Fruit fly (Drosophila melanogaster) whole organism, prepupa: ENCODE data around the gene CG16820.

ENCODE experiments used
- CG31627 ChIP-seq: fragments of 200-800 bp; sonication (Bioruptor generic); optimal IDR thresholded peaks from 3 replicates; lab custom pipeline; 2016; ENCODE audit warnings: missing biosample characterization, missing genetic modification characterization
- CG3919 ChIP-seq: fragments of 200-800 bp; sonication (Bioruptor generic); optimal IDR thresholded peaks from 3 replicates; lab custom pipeline; 2016; ENCODE audit warnings: missing biosample characterization, missing genetic modification characterization
- CG4318 ChIP-seq: fragments of 200-800 bp; sonication (Bioruptor generic); optimal IDR thresholded peaks from 3 replicates; lab custom pipeline; 2017; ENCODE audit warnings: missing biosample characterization, mild to moderate bottlenecking, missing genetic modification characterization
- Ets21C ChIP-seq: fragments of 200-800 bp; sonication (Bioruptor generic); optimal IDR thresholded peaks from 3 replicates; lab custom pipeline; 2016; ENCODE audit warnings: missing biosample characterization, missing genetic modification characterization
- Gug ChIP-seq: fragments of 200-800 bp; sonication (Bioruptor generic); IDR thresholded peaks from 2 replicates; pipeline ENCODE4 v1.3.6; 2022; ENCODE audit warnings: missing biosample characterization, missing genetic modification characterization
- OdsH ChIP-seq: fragments of 200-800 bp; sonication (Bioruptor generic); optimal IDR thresholded peaks from 3 replicates; lab custom pipeline; 2016; ENCODE audit warnings: missing biosample characterization, missing genetic modification characterization
- Sox102F ChIP-seq: fragments of 200-800 bp; sonication (Bioruptor generic); optimal IDR thresholded peaks from 2 replicates; lab custom pipeline; 2016; ENCODE audit warnings: missing biosample characterization, mild to moderate bottlenecking, missing genetic modification characterization
- eg ChIP-seq: fragments of 200-800 bp; sonication (Bioruptor generic); IDR thresholded peaks from 3 replicates; pipeline ENCODE4 v1.3.6; 2022; ENCODE audit warnings: missing biosample characterization, missing genetic modification characterization
- esn ChIP-seq: fragments of 200-800 bp; sonication (Bioruptor generic); optimal IDR thresholded peaks from 2 replicates; lab custom pipeline; 2016; ENCODE audit warnings: missing biosample characterization, mild to moderate bottlenecking, missing genetic modification characterization, moderate library complexity
- net ChIP-seq: fragments of 200-800 bp; sonication (Bioruptor generic); optimal IDR thresholded peaks from 3 replicates; lab custom pipeline; 2016; ENCODE audit warnings: missing biosample characterization, missing genetic modification characterization
- spab ChIP-seq: fragments of 200-800 bp; sonication (Bioruptor generic); optimal IDR thresholded peaks from 2 replicates; lab custom pipeline; 2017; ENCODE audit warnings: missing biosample characterization, mild to moderate bottlenecking, missing genetic modification characterization, missing genetic modification reagents
- ss ChIP-seq, 2 experiments: fragments of 200-800 bp; sonication (Bioruptor generic); optimal IDR thresholded peaks; 2 replicates in 1 of 2; 3 replicates in 1 of 2; lab custom pipeline; 2017 to 2018; ENCODE audit warnings: mild to moderate bottlenecking in 2 of 2, missing biosample characterization in 2 of 2, missing genetic modification characterization in 2 of 2, moderate library complexity in 1 of 2
- vri ChIP-seq: fragments of 200-800 bp; sonication (Bioruptor generic); optimal IDR thresholded peaks from 3 replicates; lab custom pipeline; 2016; ENCODE audit warnings: missing biosample characterization, mild to moderate bottlenecking, missing genetic modification characterization

DNA sequence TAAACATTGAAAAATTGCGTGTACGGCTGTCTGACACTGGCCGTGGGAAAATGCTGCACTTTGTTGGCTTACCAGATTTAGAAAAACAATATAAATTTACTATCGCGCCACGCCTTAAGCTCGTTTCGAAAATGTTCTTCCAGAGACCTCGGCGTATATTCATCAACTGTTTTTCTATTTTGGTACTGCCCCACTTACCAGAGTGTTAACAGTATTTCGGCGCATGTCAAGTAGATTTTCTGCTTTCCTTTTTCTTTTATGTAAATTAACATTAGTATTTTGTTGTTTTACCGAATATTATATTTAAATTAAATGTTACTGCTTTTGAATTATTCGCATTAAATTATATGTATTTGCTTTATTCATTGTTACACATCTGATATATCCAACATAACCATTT is 31.0 kb upstream of the CG16820 start, which contains the start of gene kek4:
- no peak for TF ChIP-seq OdsH (GFP tag; lab: Kevin White, UChicago)
- no peak for TF ChIP-seq Ets21C (GFP tag; lab: Kevin White, UChicago)
- TF ChIP-seq net (GFP tag; lab: Kevin White, UChicago) = no peak
- TF ChIP-seq spab = no peak
- TF ChIP-seq CG31627 (GFP tag; lab: Kevin White, UChicago) = no peak
- TF ChIP-seq CG3919 = no peak
- TF ChIP-seq eg (GFP tag; lab: Robert Waterston, UW) = no peak
- TF ChIP-seq Sox102F (GFP tag; lab: Kevin White, UChicago) = no peak
- no peak for TF ChIP-seq esn
- TF ChIP-seq Gug (GFP tag; lab: Robert Waterston, UW) = no peak
- no peak for TF ChIP-seq vri (GFP tag; lab: Kevin White, UChicago)
- TF ChIP-seq CG4318 (GFP tag; lab: Kevin White, UChicago) = no peak
- no peak for TF ChIP-seq ss (GFP tag; optimal IDR thresholded peaks at IDR 0.05; lab: Kevin White, UChicago)
